Worm (Caenorhabditis elegans) whole organism, L4 larva: Measurements from ENCODE around the gene Y64G10A.10.

Experiments used
- F44E2.7 ChIP-seq: fragments of 200-800 bp; sonication (Bioruptor generic); IDR thresholded peaks from 2 replicates; pipeline ENCODE4 v2.1.2; 2022; ENCODE audit warnings: missing genetic modification characterization, missing compliant biosample characterization
- aha-1 ChIP-seq: fragments of 150-350 bp; peaks from one replicate; lab custom pipeline; 2014; ENCODE audit warnings: missing biosample characterization, missing genetic modification characterization

ce11 chrIV:14230799-14231198 lies 10.4 kb downstream of the Y64G10A.10 start, which contains the start of gene F02H6.6:
- no peak for TF ChIP-seq F44E2.7
- no peak for TF ChIP-seq aha-1
